Worm (Caenorhabditis elegans) whole organism, L4/young adult: Measurements from ENCODE around the gene Y46H3A.5.

Experiments
- W03F9.2 ChIP-seq: fragments of 150-350 bp; optimal IDR thresholded peaks from 2 replicates; lab custom pipeline; 2014; ENCODE audit warnings: missing biosample characterization, missing genetic modification characterization
- dao-5 ChIP-seq: sonication (generic microtip); optimal IDR thresholded peaks from 2 replicates; lab custom pipeline; 2016; ENCODE audit warnings: missing genotype, missing genetic modification characterization, moderate library complexity, missing compliant biosample characterization
- him-1 ChIP-seq: sonication (generic microtip); optimal IDR thresholded peaks from 2 replicates; lab custom pipeline; 2016; ENCODE audit warnings: missing genotype, missing genetic modification reagents, missing genetic modification characterization, missing compliant biosample characterization

The Y46H3A.5 gene

ce11 chrV:1805724-1806316 lies 8.9 kb downstream of the Y46H3A.5 start:
- no peak for TF ChIP-seq dao-5
- no peak for TF ChIP-seq him-1 (tag; lab: Kevin White, UChicago)
- TF ChIP-seq W03F9.2, result no peak

DNA sequence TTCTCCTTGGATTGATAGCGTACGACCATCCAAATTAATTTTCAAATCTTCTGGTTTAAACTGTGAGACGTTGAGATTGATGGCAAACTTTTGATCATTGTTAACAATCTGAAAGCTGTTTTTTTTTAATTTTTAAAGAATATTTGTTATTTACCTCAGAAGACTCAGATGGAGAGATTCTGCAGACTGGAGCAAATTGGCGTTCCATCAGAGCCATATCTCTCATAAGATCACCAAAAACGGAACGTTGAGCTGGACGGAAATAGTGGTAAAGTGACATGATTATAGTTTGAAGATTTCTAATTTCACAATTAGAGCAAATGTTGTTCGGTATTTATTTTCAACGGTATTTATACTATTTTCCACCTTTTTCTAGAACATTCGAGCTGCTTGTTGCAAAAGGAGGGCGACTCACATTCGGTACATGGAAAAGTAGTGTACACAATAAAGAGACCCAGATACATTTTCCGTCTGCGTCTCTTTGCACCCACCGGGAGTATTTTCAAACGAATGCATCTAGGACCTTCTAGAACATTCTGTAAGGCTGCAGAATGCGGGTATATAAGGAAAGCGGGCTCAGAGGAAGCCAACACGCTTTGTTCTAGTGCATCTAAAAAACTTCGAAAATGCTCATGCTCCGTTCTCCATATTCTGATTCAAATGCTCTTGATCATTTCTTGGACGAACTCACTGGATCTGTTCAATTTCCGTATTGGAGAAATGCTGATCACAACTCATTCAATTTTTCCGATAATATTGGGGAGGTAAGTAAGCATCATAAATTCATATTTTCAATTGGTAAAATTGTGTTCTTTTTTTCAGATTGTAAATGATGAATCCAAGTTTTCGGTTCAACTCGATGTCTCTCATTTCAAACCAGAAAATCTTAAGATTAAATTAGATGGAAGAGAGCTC lies 9.8 kb downstream of the Y46H3A.5 start, which contains the start of the genes hsp-16.2 and hsp-16.41:
Gene hsp-16.2, minus strand, starts transcription at position 313 of the 915 bp plus-strand sequence.
Gene hsp-16.41, plus strand, starts transcription at position 534 of the 915 bp plus-strand sequence.
- no peak for TF ChIP-seq dao-5
- TF ChIP-seq W03F9.2, result peak; percentile 6
- TF ChIP-seq him-1 (tag; lab: Kevin White, UChicago), result no peak

DNA sequence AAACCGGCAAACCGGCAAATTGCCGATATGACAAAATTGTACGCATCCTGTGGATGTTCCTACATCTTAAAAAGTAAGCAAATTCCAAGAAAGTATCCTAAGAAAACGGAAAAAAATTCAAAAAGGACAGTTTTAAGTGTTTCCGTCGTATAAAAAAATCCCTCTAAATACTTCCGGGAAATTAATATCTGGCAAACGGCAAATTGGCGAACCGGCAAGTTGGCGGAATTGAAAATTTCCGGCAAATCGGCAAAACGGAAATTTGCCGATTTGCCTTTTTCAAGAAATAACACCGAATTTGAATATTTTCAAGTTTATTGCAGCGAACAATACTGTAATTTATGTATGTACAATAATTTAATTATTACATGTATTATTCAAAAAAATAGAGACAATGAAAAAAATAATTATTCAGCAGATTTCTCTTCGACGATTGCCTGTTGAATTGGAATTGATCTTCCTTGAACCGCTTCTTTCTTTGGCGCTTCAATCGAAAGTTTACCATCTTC lies 10.6 kb downstream of the Y46H3A.5 start:
- no peak for TF ChIP-seq dao-5
- peak; percentile 11 for TF ChIP-seq W03F9.2
- TF ChIP-seq him-1 (tag; lab: Kevin White, UChicago), result no peak

- TF ChIP-seq W03F9.2 (no peak), dao-5 (no peak), him-1 (tag; lab: Kevin White, UChicago) (no peak)
These were observed 11.6 kb downstream of the Y46H3A.5 start, which contains the start of gene srt-41 for ce11 chrV:1803043-1803442. Gene srt-41, minus strand, starts transcription at chrV:1803143.

DNA sequence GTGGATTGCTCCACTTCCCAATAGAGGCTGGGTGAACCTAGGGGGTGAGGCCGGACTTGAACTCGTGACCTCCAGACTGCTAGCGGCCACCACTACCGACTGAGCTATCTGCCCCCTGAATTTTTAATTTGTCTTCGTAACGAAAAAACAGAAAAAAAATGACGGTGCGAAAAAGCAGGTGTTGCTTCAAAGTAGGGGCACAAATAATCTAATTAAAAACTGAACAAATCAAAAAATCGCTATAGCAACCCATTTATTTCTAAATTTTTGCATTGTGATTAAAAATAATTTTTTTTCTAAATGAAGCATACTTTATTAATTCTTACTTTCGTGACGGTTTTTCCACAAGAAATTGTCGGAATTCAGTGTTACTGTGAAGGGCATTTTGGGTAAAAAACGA lies 16.8 kb downstream of the Y46H3A.5 start, which contains the start of gene F36H9.10:
Gene F36H9.10, plus strand, starts transcription at position 301 of the 400 bp plus-strand sequence.
- TF ChIP-seq W03F9.2 (no peak), dao-5 (no peak), him-1 (tag; lab: Kevin White, UChicago) (no peak)

DNA sequence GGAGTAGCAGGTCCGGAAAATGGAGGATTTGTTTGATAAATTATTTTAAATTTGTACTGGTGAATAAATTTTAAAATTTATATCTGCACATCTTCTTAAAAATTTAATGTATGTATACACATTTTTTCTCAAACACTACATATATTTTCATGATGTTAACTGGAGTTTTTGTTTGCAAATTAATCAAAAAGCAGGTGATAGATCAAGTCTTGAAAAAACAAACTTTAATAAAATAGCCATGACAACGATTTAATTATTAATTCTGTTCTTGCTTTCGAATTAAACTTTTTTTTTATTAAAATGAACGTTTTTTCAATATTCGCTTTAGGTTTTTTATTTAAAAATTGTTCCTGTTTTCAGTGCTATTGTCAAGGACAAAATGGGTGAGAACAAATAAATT lies 20.5 kb downstream of the Y46H3A.5 start, which contains the start of gene F36H9.1:
Gene F36H9.1, plus strand, starts transcription at position 301 of the 400 bp plus-strand sequence.
- no peak for TF ChIP-seq W03F9.2
- TF ChIP-seq him-1 (tag; lab: Kevin White, UChicago), result no peak
- no peak for TF ChIP-seq dao-5

DNA sequence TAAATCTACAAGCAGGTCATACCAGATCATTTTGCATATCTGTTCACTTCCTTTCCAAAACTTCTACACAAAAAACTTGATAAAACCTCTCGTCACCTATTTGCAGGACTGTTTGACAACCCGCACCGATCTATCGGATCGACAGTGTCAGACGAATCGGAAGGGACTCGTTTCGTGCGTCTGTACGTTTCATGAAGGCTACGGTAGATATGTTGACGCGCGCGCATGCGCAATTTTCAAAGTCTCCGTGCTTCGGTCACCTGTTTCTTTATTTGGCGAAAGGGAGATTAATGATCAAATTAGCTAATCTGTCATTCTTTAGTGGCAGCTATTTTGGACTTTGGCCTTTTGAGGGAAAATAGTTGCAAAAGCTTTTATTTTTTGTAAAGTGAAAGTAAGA lies 25.2 kb downstream of the Y46H3A.5 start:
- TF ChIP-seq dao-5 (no peak), W03F9.2 (no peak), him-1 (tag; lab: Kevin White, UChicago) (no peak)

ce11 chrV:1788157-1788556 lies 26.5 kb downstream of the Y46H3A.5 start, which contains the start of gene F36H9.2:
Gene F36H9.2, plus strand, starts transcription at chrV:1788457.
- TF ChIP-seq W03F9.2 (no peak), him-1 (tag; lab: Kevin White, UChicago) (no peak), dao-5 (no peak)

ce11 chrV:1781922-1782321 lies 32.8 kb downstream of the Y46H3A.5 start, which contains the start of gene F36H9.5:
Gene F36H9.5, minus strand, starts transcription at chrV:1782022.
- TF ChIP-seq dao-5, result no peak
- no peak for TF ChIP-seq W03F9.2
- no peak for TF ChIP-seq him-1 (tag; lab: Kevin White, UChicago)

DNA sequence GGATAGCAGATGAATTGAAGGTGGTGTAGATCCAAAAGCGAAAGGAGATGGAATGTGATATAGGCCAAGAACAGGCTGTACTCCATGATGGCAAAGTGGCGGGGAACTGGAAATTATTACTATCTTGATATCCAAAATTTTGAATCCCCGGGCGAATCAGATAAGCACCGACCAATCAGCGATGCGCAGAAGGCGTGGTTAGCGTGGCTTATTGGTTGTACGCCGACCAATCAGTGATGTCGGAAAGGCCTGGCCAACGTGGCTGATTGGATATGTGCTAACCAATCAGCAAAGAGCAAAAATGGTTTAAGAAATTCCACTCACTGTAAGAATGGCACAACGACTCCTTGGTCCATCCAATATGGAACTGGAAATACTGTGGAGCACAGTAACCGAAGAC lies 34.7 kb downstream of the Y46H3A.5 start:
- TF ChIP-seq dao-5 (no peak), W03F9.2 (no peak), him-1 (tag; lab: Kevin White, UChicago) (no peak)

ce11 chrV:1779136-1779535 lies 35.5 kb downstream of the Y46H3A.5 start, which contains the start of gene F36H9.4:
Gene F36H9.4, minus strand, starts transcription at chrV:1779236.
- TF ChIP-seq him-1 (tag; lab: Kevin White, UChicago) (no peak), dao-5 (no peak), W03F9.2 (no peak)

DNA sequence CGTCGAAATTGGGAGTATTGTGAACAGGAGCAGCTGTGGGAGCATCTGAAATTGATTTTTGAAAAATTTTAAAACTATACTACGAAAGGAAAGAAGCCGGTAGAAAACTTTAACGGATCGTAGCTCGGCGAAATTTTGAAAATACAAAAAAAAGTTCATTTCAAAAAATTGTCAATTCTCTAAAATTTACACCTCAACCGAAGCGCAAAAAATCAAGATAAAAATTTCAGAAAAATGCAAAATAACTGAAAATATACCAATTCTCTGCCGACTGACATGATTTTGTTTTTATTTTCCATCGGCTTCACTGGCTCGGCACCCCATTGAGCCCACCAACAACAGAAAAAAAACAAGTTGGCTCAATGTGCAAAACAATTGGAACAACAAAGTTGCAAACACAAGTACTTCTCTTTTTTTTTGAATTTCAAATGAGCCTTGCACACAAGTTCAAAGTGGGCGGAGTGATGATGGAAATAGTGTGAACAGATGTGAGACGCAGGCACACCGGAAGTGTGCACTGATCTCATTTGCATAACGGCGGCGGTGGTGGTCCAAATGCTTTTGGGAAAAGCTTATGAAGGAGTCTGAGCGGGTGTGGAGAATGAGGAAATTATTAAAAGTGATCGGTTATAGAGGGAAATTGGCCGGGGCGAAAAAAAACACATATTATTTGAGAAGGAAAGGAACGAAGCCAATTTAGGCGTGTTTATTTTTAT lies 39.7 kb downstream of the Y46H3A.5 start, which contains the start of gene F36H9.7:
Gene F36H9.7, minus strand, starts transcription at position 51 of the 716 bp plus-strand sequence.
- TF ChIP-seq W03F9.2 (no peak), him-1 (tag; lab: Kevin White, UChicago) (no peak), dao-5 (no peak)

- TF ChIP-seq W03F9.2, result no peak
- no peak for TF ChIP-seq him-1 (tag; lab: Kevin White, UChicago)
- no peak for TF ChIP-seq dao-5
These were observed 41.6 kb downstream of the Y46H3A.5 start for ce11 chrV:1773120-1773519.

DNA sequence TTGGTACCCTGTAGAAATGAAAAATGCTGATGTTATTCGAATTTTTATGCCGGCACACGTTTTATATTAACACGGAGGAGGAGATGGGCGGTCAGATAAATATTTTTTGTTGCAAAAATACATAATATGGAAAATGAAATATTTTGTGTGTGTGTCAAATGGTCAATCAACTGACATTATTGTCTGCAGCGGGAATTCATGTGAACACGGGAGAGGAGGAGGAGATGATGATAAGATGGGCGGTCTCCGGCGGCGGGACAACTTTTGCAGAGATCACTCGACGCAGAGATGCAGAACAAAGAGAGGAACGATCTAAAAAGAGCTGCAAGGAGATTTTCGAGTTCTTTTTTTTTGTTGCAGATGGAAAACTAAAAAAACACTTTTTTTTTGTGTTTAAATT lies 43.0 kb downstream of the Y46H3A.5 start, which contains the start of gene dhs-13:
Gene dhs-13, minus strand, starts transcription at position 8 of the 400 bp plus-strand sequence.
- no peak for TF ChIP-seq him-1 (tag; lab: Kevin White, UChicago)
- no peak for TF ChIP-seq W03F9.2
- no peak for TF ChIP-seq dao-5
